Worm (Caenorhabditis elegans): ENCODE measurements around the gene pqm-1.

ce11 chrII:11112419-11112818 is 40.0 kb downstream of the pqm-1 start, which contains the start of gene mat-2:
- TF ChIP-seq F33H1.4 (GFP tag; IDR thresholded peaks at IDR 0.05) = no peak
- TF ChIP-seq ceh-79 (tag; optimal IDR thresholded peaks at IDR 0.05) = no peak
- no peak for TF ChIP-seq pha-4 (tag; optimal IDR thresholded peaks at IDR 0.05)
- no peak for TF ChIP-seq B0261.1 (tag; optimal IDR thresholded peaks at IDR 0.05)
- no peak for TF ChIP-seq B0019.2 (GFP tag; conservative IDR thresholded peaks at IDR 0.05)
- no peak for TF ChIP-seq nfyb-1 (GFP tag; IDR thresholded peaks at IDR 0.05)
- TF ChIP-seq K12H6.12 (tag; optimal IDR thresholded peaks at IDR 0.05) = no peak
- TF ChIP-seq unc-62 (GFP tag; optimal IDR thresholded peaks at IDR 0.05) = no peak
- no peak for TF ChIP-seq ztf-25 (GFP tag; IDR thresholded peaks at IDR 0.05)
- no peak for TF ChIP-seq F49E8.2 (tag; optimal IDR thresholded peaks at IDR 0.05; ENCODE audit: insufficient read depth)
- no peak for TF ChIP-seq zim-3 (tag; optimal IDR thresholded peaks at IDR 0.05)
- no peak for TF ChIP-seq aptf-2 (GFP tag; conservative IDR thresholded peaks at IDR 0.05)
